Fruit fly (Drosophila melanogaster): ENCODE data around the gene IFT46.

The IFT46 gene

dm6 chr2L:18625470-18625869, 9.6 kb upstream of the IFT46 start (continued):
- TF ChIP-seq toy (GFP tag; IDR thresholded peaks at IDR 0.05): no peak
- no peak for TF ChIP-seq pzg (GFP tag; optimal IDR thresholded peaks at IDR 0.05)
- no peak for TF ChIP-seq Ets97D (GFP tag; optimal IDR thresholded peaks at IDR 0.05)
- TF ChIP-seq tin (GFP tag; optimal IDR thresholded peaks at IDR 0.05): no peak
- TF ChIP-seq pum (GFP tag; optimal IDR thresholded peaks at IDR 0.05): no peak
- TF ChIP-seq CG1529 (GFP tag; optimal IDR thresholded peaks at IDR 0.05): peak; percentile 12
- no peak for TF ChIP-seq inv (GFP tag; IDR thresholded peaks at IDR 0.05; ENCODE audit: partially characterized antibody)
- TF ChIP-seq dpn (GFP tag; optimal IDR thresholded peaks at IDR 0.05): no peak
- no peak for TF ChIP-seq CG8089 (GFP tag; optimal IDR thresholded peaks at IDR 0.05)
- no peak for TF ChIP-seq Oli (tag; optimal IDR thresholded peaks at IDR 0.05)
- TF ChIP-seq CG17359 (tag; optimal IDR thresholded peaks at IDR 0.05): no peak
- TF ChIP-seq CG15011 (GFP tag; optimal IDR thresholded peaks at IDR 0.05): no peak
- no peak for TF ChIP-seq HLH3B (GFP tag; IDR thresholded peaks at IDR 0.05)
- TF ChIP-seq unpg (GFP tag; optimal IDR thresholded peaks at IDR 0.05): peak; percentile 31
- TF ChIP-seq CG12769 (tag; optimal IDR thresholded peaks at IDR 0.05): peak; percentile 16
- TF ChIP-seq CG4404 (GFP tag; IDR thresholded peaks at IDR 0.05): no peak
- no peak for TF ChIP-seq cato (GFP tag; optimal IDR thresholded peaks at IDR 0.05; ENCODE audit: borderline replicate concordance)
- TF ChIP-seq CG11247 (GFP tag; IDR thresholded peaks at IDR 0.05): no peak
- TF ChIP-seq CG43689 (GFP tag; IDR thresholded peaks at IDR 0.05): no peak
- TF ChIP-seq CG2889 (GFP tag; IDR thresholded peaks at IDR 0.05): no peak
- no peak for TF ChIP-seq Usf (GFP tag; optimal IDR thresholded peaks at IDR 0.05)
- TF ChIP-seq CG17612 (GFP tag; IDR thresholded peaks at IDR 0.05): no peak
- peak; percentile 39 for TF ChIP-seq CG1603 (tag; optimal IDR thresholded peaks at IDR 0.05)
- no peak for TF ChIP-seq seq (GFP tag; IDR thresholded peaks at IDR 0.05)
- peak; percentile 19 for TF ChIP-seq kni (GFP tag; optimal IDR thresholded peaks at IDR 0.05)
- TF ChIP-seq org-1 (GFP tag; optimal IDR thresholded peaks at IDR 0.05): peak; percentile 40
- no peak for TF ChIP-seq crol (GFP tag; IDR thresholded peaks at IDR 0.05)
- no peak for TF ChIP-seq CG17186 (GFP tag; optimal IDR thresholded peaks at IDR 0.05)
- no peak for TF ChIP-seq Hand (GFP tag; optimal IDR thresholded peaks at IDR 0.05)
- TF ChIP-seq eve (GFP tag; optimal IDR thresholded peaks at IDR 0.05): peak in 1 of 2 experiments; percentile 32
- TF ChIP-seq cwo (GFP tag; optimal IDR thresholded peaks at IDR 0.05): peak; percentile 25
- no peak for TF ChIP-seq gce (GFP tag; IDR thresholded peaks at IDR 0.05)
- TF ChIP-seq CkIIα-i1 (GFP tag; IDR thresholded peaks at IDR 0.05): no peak
- TF ChIP-seq klu (GFP tag; IDR thresholded peaks at IDR 0.05): no peak
- no peak for TF ChIP-seq bowl (GFP tag; IDR thresholded peaks at IDR 0.05)
- no peak for TF ChIP-seq CG30403 (GFP tag; optimal IDR thresholded peaks at IDR 0.05)
- TF ChIP-seq Gsc (GFP tag; IDR thresholded peaks at IDR 0.05): no peak
- no peak for TF ChIP-seq p53 (GFP tag; optimal IDR thresholded peaks at IDR 0.05)
- TF ChIP-seq shn (GFP tag; optimal IDR thresholded peaks at IDR 0.05): no peak
- no peak for TF ChIP-seq sc (optimal IDR thresholded peaks at IDR 0.05)
- peak; percentile 34 for TF ChIP-seq sc (GFP tag; optimal IDR thresholded peaks at IDR 0.05)
- TF ChIP-seq CG11696 (GFP tag; IDR thresholded peaks at IDR 0.05): no peak
- TF ChIP-seq pnt (GFP tag; optimal IDR thresholded peaks at IDR 0.05): no peak
- no peak for TF ChIP-seq CG10147 (GFP tag; optimal IDR thresholded peaks at IDR 0.05)
- TF ChIP-seq Adf1 (GFP tag; IDR thresholded peaks at IDR 0.05): no peak
- peak in 1 of 3 experiments; percentile 15 for TF ChIP-seq lola (GFP tag; optimal IDR thresholded peaks at IDR 0.05)
- no peak for TF ChIP-seq Mad (GFP tag; optimal IDR thresholded peaks at IDR 0.05)
- no peak for TF ChIP-seq CG10979 (tag; optimal IDR thresholded peaks at IDR 0.05)
- no peak for TF ChIP-seq fd3F (GFP tag; optimal IDR thresholded peaks at IDR 0.05)
- no peak for TF ChIP-seq CG13624 (GFP tag; optimal IDR thresholded peaks at IDR 0.05)
- TF ChIP-seq Tbp (GFP tag; optimal IDR thresholded peaks at IDR 0.05): no peak
- TF ChIP-seq dmrt11E (tag; optimal IDR thresholded peaks at IDR 0.05): peak; percentile 49
- TF ChIP-seq stwl (tag; optimal IDR thresholded peaks at IDR 0.05): no peak
